Worm (Caenorhabditis elegans): Measurements from ENCODE around the gene C48D5.3.

- TF ChIP-seq ref-1 (GFP tag; conservative IDR thresholded peaks at IDR 0.05) (no peak), flt-1 (GFP tag; IDR thresholded peaks at IDR 0.05) (no peak), cog-1 (tag; optimal IDR thresholded peaks at IDR 0.05) (no peak)
These were observed 31.2 kb downstream of the C48D5.3 start for ce11 chrIII:3550364-3550763.
